Worm (Caenorhabditis elegans) whole organism, early embryonic: Measurements from ENCODE around the gene F31B9.2.

Source experiments
- ama-1 ChIP-seq: fragments of 150-350 bp; optimal IDR thresholded peaks from 2 replicates; lab custom pipeline; 2014
- ceh-13 ChIP-seq: fragments of 200-800 bp; sonication (Bioruptor generic); optimal IDR thresholded peaks from 2 replicates; lab custom pipeline; 2018; ENCODE audit warnings: mild to moderate bottlenecking, missing genetic modification characterization, missing compliant biosample characterization
- ceh-36 ChIP-seq: sonication (generic microtip); optimal IDR thresholded peaks from 2 replicates; lab custom pipeline; 2016; ENCODE audit warnings: missing genetic modification characterization, inconsistent platforms, missing compliant biosample characterization
- ets-7 ChIP-seq: sonication (generic microtip); optimal IDR thresholded peaks from 2 replicates; lab custom pipeline; 2016; ENCODE audit warnings: missing genotype, missing genetic modification characterization, missing compliant biosample characterization
- flt-1 ChIP-seq: fragments of 200-800 bp; sonication (Bioruptor generic); IDR thresholded peaks from 2 replicates; pipeline ENCODE4 v1.3.6; 2022; ENCODE audit warnings: missing genetic modification characterization, missing compliant biosample characterization
- hmbx-1 ChIP-seq: sonication (generic microtip); optimal IDR thresholded peaks from 2 replicates; lab custom pipeline; 2016; ENCODE audit warnings: mild to moderate bottlenecking, missing genetic modification characterization, missing compliant biosample characterization
- hmg-4 ChIP-seq: fragments of 200-800 bp; sonication (Bioruptor generic); optimal IDR thresholded peaks from 2 replicates; lab custom pipeline; 2018; ENCODE audit warnings: mild to moderate bottlenecking, missing genetic modification characterization, missing compliant biosample characterization
- pes-1 ChIP-seq: fragments of 200-800 bp; sonication (Bioruptor generic); IDR thresholded peaks from 2 replicates; pipeline ENCODE4 v1.3.6; 2022; ENCODE audit warnings: missing genetic modification reagents, missing genetic modification characterization, missing compliant biosample characterization
- scrt-1 ChIP-seq: fragments of 200-800 bp; sonication (Bioruptor generic); IDR thresholded peaks from 2 replicates; pipeline ENCODE4 v1.3.6; 2022; ENCODE audit warnings: missing genetic modification characterization, missing compliant biosample characterization
- sea-1 ChIP-seq: fragments of 200-800 bp; sonication (Bioruptor generic); conservative IDR thresholded peaks from 2 replicates; pipeline ENCODE4 v1.3.6; 2022; ENCODE audit warnings: missing genetic modification characterization, missing compliant biosample characterization
- tbx-11 ChIP-seq: fragments of 200-800 bp; sonication (Bioruptor generic); IDR thresholded peaks from 2 replicates; pipeline ENCODE4 v1.3.6; 2022; ENCODE audit warnings: missing genetic modification characterization, missing compliant biosample characterization
- tra-4 ChIP-seq: sonication (generic microtip); optimal IDR thresholded peaks from 2 replicates; lab custom pipeline; 2017; ENCODE audit warnings: missing genetic modification characterization, missing compliant biosample characterization

DNA sequence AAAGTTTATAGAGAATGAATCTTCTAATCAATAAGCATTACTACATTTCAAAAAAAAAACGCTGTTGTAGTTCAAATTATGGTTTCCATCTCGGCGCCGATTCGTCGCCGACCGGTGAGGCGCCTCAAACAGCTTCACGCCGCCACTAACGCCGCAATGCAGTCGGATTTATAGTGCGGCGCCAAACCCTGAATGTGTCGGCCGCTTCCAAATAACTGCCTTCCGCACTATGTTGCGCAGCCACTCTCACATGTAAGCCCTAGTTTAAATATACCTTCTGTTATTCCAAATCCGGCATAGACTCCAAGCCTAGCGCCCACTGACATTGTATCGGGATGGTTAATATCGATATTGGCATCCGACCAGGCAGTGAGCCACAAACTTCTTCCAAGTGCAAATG is 15.7 kb downstream of the F31B9.2 start:
- TF ChIP-seq tra-4 (no peak), hmbx-1 (no peak), hmg-4 (GFP tag; lab: Kevin White, UChicago) (no peak), ets-7 (tag; lab: Kevin White, UChicago) (no peak), tbx-11 (no peak), ama-1 (lab: Kevin White, UChicago) (no peak), ceh-13 (GFP tag; lab: Kevin White, UChicago) (no peak), ceh-36 (tag; lab: Kevin White, UChicago) (no peak), flt-1 (GFP tag; lab: Robert Waterston, UW) (no peak), scrt-1 (no peak), pes-1 (GFP tag; lab: Robert Waterston, UW) (no peak), sea-1 (no peak)
